Fruit fly (Drosophila melanogaster): Measurements from ENCODE around the gene CG8006.

Gene CG8006

DNA sequence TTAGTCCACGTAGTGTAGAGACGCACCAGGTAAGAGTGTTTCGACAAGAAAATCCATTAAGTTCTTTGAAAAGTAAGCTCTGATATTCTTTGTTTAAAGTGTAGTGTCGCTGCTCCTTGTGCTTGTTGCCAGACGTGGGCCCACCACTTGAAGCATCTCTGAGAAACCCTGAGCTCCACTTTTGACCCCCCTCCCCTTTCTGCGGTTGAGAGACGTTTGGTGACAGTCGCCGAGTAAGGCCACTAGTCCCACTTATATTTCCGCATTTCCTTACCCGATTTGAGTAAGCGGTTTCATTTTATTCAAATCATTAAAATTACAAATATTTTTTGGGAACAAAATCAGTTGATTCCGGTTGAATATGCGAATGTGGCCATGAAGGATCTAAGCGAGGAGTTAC is at the start of gene CG8006:
CG8006 (plus strand) TSS at position 301 of the 400 bp plus-strand sequence.
- TF ChIP-seq psq (optimal IDR thresholded peaks at IDR 0.05) (no peak), Dll (optimal IDR thresholded peaks at IDR 0.05) (no peak)

DNA sequence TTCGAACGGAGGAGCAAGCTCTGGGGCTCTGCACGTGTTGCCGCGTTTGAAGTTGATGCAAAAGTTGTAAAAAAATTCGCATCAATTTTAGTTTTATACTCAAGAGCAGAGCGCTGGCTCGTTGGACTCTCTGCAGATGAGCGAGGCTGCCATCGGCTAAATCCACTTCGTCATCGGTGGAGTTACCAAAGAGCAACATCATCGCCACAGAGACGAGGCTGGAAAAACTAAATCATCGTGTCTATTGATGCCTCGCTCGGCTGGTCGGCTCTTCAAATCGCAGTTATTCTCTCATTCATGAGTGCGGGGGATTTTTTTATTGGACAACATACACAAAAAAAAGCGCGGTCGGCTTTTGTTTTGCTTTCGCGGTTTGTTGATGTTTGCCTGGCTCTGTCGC is 46.3 kb upstream of the CG8006 start, which contains the start of gene CG13675:
CG13675 (minus strand) TSS at position 83 of the 400 bp plus-strand sequence.
- no peak for TF ChIP-seq CG8478 (optimal IDR thresholded peaks at IDR 0.05)
- no peak for TF ChIP-seq pan (optimal IDR thresholded peaks at IDR 0.05)
- TF ChIP-seq Dll (optimal IDR thresholded peaks at IDR 0.05): no peak
- no peak for TF ChIP-seq EcR (GFP tag; optimal IDR thresholded peaks at IDR 0.05)
- TF ChIP-seq usp (GFP tag; optimal IDR thresholded peaks at IDR 0.05): no peak
- no peak for TF ChIP-seq psq (optimal IDR thresholded peaks at IDR 0.05)

DNA sequence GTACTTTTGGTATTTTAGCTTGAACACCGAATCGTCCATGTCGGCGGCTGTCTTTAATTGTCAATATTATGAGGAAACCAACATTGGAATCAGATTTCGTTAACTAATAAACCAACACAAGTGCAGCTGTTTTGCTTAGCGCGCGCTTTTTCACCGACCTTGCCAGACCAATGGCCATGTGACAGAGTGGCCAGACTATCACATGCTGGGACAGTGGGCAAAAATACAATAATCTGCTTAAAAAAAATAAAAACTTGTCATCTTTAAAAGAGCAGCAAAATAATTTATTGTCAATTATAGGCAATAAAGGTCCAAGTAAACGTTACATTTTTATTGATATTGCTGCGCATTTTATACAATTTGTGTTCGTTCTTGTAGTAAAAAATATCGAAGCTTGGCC is 35.9 kb upstream of the CG8006 start, which contains the start of gene RecQ4:
RecQ4 (minus strand) TSS at position 161 of the 400 bp plus-strand sequence.
- TF ChIP-seq psq (optimal IDR thresholded peaks at IDR 0.05) (no peak), EcR (GFP tag; optimal IDR thresholded peaks at IDR 0.05) (no peak), CG8478 (optimal IDR thresholded peaks at IDR 0.05) (no peak)

DNA sequence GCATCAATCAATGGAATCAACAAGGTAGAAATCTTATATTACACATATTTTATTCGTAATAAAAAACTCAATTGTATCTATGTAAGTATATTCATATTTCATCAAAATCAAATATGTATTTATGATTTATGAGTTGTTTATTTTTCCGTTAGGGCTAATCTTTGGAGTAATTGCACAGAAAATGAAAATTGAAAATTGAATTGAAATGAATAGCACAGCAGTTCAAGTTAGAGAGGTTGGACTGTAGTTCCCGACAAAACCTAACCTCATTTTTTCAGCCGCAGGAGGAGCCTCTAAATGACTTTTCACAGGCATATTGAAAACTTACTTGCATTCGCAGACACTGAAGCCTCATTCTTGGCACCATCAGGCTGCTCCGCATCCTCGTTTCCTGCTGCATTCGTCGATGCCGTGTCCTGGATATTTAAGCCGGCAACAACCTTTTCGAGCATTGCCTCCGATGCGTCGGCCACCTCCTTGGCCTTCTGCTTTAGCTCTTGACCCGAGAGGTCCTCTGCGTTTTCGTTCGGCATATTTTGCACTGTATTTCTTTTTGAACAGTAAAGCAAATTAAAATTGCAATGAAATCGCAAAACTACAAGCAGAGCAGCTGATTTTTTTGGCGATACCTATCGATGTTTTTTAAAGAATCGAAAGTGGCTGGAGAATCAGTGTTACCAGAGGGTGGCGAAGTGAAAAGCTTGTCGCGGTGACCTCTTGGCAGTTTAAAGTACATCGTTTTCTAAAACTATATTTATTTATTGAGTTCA is 33.7 kb upstream of the CG8006 start, which contains the start of gene Nmt:
Nmt (minus strand) TSS at position 635 of the 770 bp plus-strand sequence.
- TF ChIP-seq CG8478 (optimal IDR thresholded peaks at IDR 0.05): no peak
- TF ChIP-seq usp (GFP tag; optimal IDR thresholded peaks at IDR 0.05): no peak
- no peak for TF ChIP-seq psq (optimal IDR thresholded peaks at IDR 0.05)
- no peak for TF ChIP-seq EcR (GFP tag; optimal IDR thresholded peaks at IDR 0.05)
- no peak for TF ChIP-seq Dll (optimal IDR thresholded peaks at IDR 0.05)
- TF ChIP-seq pan (optimal IDR thresholded peaks at IDR 0.05): no peak

DNA sequence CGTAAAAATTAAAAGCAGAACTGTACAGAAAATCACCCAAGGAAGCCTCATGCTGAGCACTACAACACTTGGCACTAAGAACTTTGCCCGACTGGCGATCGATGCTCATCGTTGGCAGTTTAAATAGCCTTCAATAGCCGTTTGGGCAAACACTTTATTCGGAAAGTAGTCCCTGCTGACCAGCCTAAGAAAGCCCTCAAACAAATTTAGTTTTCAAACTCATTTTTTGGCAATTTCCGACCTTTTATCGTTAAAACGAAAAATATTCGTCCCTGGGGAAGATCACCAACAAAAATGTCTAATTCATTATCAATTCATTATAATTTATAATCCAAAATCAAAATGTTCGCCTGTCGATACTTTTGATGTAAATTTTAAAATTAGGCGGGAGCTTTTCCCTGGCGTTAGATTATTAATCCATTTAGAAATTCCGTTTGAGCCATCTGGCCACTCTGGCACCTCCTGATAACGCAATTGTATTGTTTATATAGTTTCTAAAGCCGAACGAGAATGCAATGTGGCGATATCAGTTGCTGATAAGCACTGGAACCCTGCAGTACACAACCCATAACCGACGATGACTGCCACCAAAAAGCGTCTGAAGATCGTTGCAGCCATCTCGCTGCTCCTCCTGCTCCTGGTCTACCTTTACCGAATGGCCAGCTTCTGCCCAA is 31.1 kb upstream of the CG8006 start, which contains the start of the genes mthl7 and Uxs:
mthl7 (minus strand) TSS at position 51 of the 674 bp plus-strand sequence.
Uxs (plus strand) TSS at position 460 of the 674 bp plus-strand sequence.
- TF ChIP-seq Dll (optimal IDR thresholded peaks at IDR 0.05) (no peak), usp (GFP tag; optimal IDR thresholded peaks at IDR 0.05) (no peak), EcR (GFP tag; optimal IDR thresholded peaks at IDR 0.05) (no peak), CG8478 (optimal IDR thresholded peaks at IDR 0.05) (no peak), pan (optimal IDR thresholded peaks at IDR 0.05) (no peak), psq (optimal IDR thresholded peaks at IDR 0.05) (no peak)

DNA sequence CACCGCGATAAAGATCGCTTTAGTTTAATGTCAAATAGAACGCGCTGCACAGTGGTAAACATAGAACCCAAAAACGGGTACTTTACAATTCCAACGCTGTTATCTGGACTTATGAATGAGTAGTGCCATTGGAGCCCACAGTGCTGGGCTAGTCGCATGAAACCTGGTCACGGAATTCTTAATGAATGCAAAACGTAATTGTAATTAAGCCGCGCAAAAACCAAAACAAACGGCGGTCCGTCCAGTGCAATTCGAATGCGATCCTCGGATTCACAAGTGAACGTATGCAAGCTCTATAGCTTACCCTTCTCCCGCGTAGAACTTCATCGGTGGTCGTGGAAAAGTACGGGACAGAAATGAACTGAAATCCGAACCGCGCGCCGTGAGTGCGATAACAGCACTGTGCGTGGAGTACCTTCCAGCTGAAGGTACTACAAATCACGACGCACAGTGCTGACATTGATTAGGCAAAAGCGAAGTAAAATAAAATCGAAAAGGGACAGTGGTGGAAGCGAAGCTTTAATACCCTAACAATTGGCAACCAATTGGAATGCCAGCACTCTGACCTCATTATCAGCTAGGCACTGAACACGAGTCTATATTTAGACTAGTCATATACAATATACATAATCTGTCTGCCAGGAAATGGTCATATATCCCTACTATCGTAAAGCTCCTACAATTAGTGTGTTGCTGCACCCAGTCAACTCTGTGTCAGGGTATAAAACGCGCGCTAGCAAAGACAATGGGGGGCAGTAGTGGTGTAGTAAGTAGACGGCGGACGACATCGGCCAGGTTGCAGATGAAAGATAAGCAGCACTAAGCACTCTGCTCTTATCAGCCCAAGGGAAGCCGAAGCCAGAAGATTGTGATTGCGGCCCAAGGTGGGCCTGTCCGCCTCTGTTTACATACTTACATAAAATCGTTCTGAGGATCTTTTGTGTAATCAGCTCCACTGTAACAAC is 26.1 kb upstream of the CG8006 start:
- TF ChIP-seq psq (optimal IDR thresholded peaks at IDR 0.05) (no peak), Dll (optimal IDR thresholded peaks at IDR 0.05) (no peak), CG8478 (optimal IDR thresholded peaks at IDR 0.05) (no peak), usp (GFP tag; optimal IDR thresholded peaks at IDR 0.05) (no peak), pan (optimal IDR thresholded peaks at IDR 0.05) (no peak), EcR (GFP tag; optimal IDR thresholded peaks at IDR 0.05) (no peak)

DNA sequence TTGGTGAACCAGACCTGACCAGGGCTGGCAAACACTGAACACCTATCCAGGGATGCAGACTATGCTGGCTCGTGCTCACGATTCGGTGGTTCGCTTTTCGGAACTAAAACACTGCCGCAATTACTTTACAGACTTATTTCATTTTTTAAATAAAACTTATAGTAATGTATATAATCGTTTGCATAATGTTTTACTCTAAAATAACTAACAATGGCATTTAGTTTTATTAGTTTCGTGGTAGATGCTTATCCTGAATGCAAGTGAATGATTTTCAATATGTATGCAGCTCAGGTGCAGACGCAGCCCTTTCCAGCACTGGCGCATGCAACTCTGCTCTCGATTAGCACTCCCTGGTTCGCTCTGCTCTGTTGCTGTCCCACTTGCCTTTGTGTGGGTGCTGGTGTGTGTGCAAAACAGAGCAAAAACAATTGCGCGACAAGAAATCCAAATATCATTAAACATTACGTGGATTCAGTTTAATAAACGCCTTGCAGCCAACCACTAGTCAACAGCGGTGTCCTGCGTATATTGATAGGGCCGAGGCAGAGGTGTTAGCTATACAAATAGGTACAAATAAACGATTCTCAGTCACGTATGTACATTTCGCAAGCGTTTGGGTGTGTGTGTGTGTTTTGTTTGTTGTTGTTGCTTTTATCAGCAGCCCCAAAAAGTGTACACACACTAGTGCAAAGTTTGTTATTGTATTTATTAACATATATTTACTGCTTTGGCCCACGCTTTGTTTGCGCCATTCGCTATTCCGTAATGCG is 24.9 kb upstream of the CG8006 start, which contains the start of the genes ERR and Atg18a:
ERR (minus strand) TSS at position 45 of the 770 bp plus-strand sequence.
Atg18a (plus strand) TSS at position 231 of the 770 bp plus-strand sequence.
- TF ChIP-seq Dll (optimal IDR thresholded peaks at IDR 0.05): no peak
- TF ChIP-seq usp (GFP tag; optimal IDR thresholded peaks at IDR 0.05): no peak
- TF ChIP-seq psq (optimal IDR thresholded peaks at IDR 0.05): no peak
- no peak for TF ChIP-seq EcR (GFP tag; optimal IDR thresholded peaks at IDR 0.05)
- TF ChIP-seq pan (optimal IDR thresholded peaks at IDR 0.05): no peak

DNA sequence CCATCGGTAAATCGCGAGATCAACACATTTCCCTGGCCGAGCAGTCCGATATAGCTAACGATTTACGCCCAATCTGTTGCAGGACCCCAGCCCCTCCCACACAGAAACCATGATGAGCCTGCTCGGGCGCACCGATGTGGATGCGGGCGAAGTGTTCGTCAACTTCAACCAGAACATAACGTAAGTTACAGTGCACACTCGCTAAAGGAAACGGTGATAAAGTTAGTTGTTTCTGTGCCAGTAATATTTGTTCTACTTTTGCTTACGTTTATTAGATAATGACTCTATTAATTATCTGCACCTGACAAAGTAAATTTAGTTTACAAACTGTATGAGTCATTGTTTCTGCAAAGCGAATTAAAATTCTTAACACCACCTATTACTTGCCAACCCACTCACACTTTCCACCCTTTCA is 24.3 kb upstream of the CG8006 start:
- TF ChIP-seq usp (GFP tag; optimal IDR thresholded peaks at IDR 0.05) (no peak), CG8478 (optimal IDR thresholded peaks at IDR 0.05) (no peak), psq (optimal IDR thresholded peaks at IDR 0.05) (no peak), Dll (optimal IDR thresholded peaks at IDR 0.05) (no peak), EcR (GFP tag; optimal IDR thresholded peaks at IDR 0.05) (no peak)

DNA sequence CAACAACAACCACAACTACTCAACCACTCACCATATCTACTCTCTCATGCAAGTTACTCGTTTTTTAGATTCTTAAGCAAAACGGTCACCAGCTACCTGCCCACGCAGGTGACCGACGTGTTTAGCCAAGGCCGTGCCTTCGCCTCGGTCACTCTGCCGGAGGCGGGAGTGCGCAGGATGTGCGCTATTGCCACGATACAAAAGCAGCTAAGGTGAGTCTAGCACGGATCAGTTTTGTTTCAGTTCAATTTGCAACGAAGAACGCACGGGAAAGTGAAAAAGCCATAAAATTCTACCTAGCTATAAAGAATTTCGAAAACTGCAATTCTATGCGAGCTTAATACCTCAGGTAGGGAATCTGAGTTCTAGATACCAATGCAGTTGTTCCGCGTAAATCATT is 22.5 kb upstream of the CG8006 start:
- TF ChIP-seq usp (GFP tag; optimal IDR thresholded peaks at IDR 0.05) (no peak), psq (optimal IDR thresholded peaks at IDR 0.05) (no peak), pan (optimal IDR thresholded peaks at IDR 0.05) (no peak), EcR (GFP tag; optimal IDR thresholded peaks at IDR 0.05) (no peak), CG8478 (optimal IDR thresholded peaks at IDR 0.05) (no peak), Dll (optimal IDR thresholded peaks at IDR 0.05) (no peak)

DNA sequence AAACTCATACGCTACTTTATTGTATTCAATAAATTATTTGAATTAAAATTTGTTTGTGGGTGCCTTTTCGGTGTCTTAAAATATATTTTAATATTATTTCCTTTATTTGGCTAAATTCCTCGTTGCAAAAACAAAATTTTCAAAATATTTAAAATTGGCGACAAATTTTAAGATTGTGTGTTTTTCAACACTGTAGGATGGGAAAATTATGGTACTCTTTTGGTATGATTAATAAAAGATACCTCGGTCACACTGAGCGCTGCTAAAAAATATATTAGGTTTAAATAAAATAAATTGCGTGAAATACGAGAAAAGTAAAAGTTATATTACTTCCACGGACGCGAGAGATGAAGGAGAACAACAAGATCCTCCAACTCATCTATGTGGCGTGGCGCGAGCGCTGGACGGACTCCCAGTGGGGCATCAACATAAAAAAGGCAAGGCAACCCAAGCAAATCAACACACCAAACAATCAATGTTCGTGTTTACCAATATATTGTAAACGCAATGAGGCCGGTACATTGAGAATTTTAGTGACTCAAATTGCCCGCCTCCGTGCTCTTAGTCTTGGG is 20.6 kb upstream of the CG8006 start, which contains the start of gene MED24:
MED24 (plus strand) TSS at position 229 of the 572 bp plus-strand sequence.
- no peak for TF ChIP-seq Dll (optimal IDR thresholded peaks at IDR 0.05)
- no peak for TF ChIP-seq EcR (GFP tag; optimal IDR thresholded peaks at IDR 0.05)
- no peak for TF ChIP-seq CG8478 (optimal IDR thresholded peaks at IDR 0.05)
- no peak for TF ChIP-seq pan (optimal IDR thresholded peaks at IDR 0.05)
- TF ChIP-seq usp (GFP tag; optimal IDR thresholded peaks at IDR 0.05): no peak
- TF ChIP-seq psq (optimal IDR thresholded peaks at IDR 0.05): no peak

Measured in whole organism.